Fruit fly (Drosophila melanogaster) whole organism, embryonic: ENCODE results near the gene CG10710.

ENCODE experiments used
- B-H2 ChIP-seq: fragments of 200-800 bp; sonication (Bioruptor generic); optimal IDR thresholded peaks from 2 replicates; lab custom pipeline; 2018; ENCODE audit warnings: missing biosample characterization, mild to moderate bottlenecking, missing genetic modification characterization
- CG10366 ChIP-seq: fragments of 200-800 bp; sonication (Bioruptor generic); IDR thresholded peaks from 2 replicates; pipeline ENCODE4 v1.3.6; 2022; ENCODE audit warnings: missing biosample characterization, missing genetic modification characterization
- CG10979 ChIP-seq: fragments of 200-800 bp; sonication (Bioruptor generic); optimal IDR thresholded peaks from 2 replicates; lab custom pipeline; 2018; ENCODE audit warnings: missing biosample characterization, mild to moderate bottlenecking, missing genetic modification characterization, moderate library complexity
- CG11398 ChIP-seq: fragments of 200-800 bp; sonication (Bioruptor generic); optimal IDR thresholded peaks from 2 replicates; lab custom pipeline; 2016; ENCODE audit warnings: missing biosample characterization, missing genetic modification characterization
- CG12299 ChIP-seq: fragments of 200-800 bp; sonication (Bioruptor generic); optimal IDR thresholded peaks from 2 replicates; lab custom pipeline; 2018; ENCODE audit warnings: missing biosample characterization, mild to moderate bottlenecking, missing genetic modification characterization
- CG13123 ChIP-seq: fragments of 200-800 bp; sonication (Bioruptor generic); optimal IDR thresholded peaks from 2 replicates; lab custom pipeline; 2016; ENCODE audit warnings: missing biosample characterization, missing genetic modification characterization
- CG13287 ChIP-seq: fragments of 200-800 bp; sonication (Bioruptor generic); IDR thresholded peaks from 2 replicates; pipeline ENCODE4 v1.3.6; 2022; ENCODE audit warnings: missing biosample characterization, missing genetic modification characterization; ENCODE audit not compliant: partially characterized antibody
- CG13624 ChIP-seq: fragments of 200-800 bp; sonication (Bioruptor generic); optimal IDR thresholded peaks from 2 replicates; lab custom pipeline; 2016; ENCODE audit warnings: missing biosample characterization, missing genetic modification characterization
- CG13894 ChIP-seq: fragments of 200-800 bp; sonication (Bioruptor generic); optimal IDR thresholded peaks from 3 replicates; lab custom pipeline; 2018; ENCODE audit warnings: missing biosample characterization, mild to moderate bottlenecking, missing genetic modification characterization, moderate library complexity
- CG17359 ChIP-seq: fragments of 200-800 bp; sonication (Bioruptor generic); optimal IDR thresholded peaks from 3 replicates; lab custom pipeline; 2018; ENCODE audit warnings: missing biosample characterization, mild to moderate bottlenecking, missing genetic modification characterization, moderate library complexity
- CG17612 ChIP-seq: fragments of 200-800 bp; sonication (Bioruptor generic); IDR thresholded peaks from 2 replicates; pipeline ENCODE4 v1.3.6; 2022; ENCODE audit warnings: missing biosample characterization, missing genetic modification characterization
- CG17912 ChIP-seq: fragments of 200-800 bp; sonication (Bioruptor generic); optimal IDR thresholded peaks from 2 replicates; lab custom pipeline; 2018; ENCODE audit warnings: missing biosample characterization, mild to moderate bottlenecking, missing genetic modification characterization
- CG30403 ChIP-seq: fragments of 200-800 bp; sonication (Bioruptor generic); optimal IDR thresholded peaks from 3 replicates; lab custom pipeline; 2016; ENCODE audit warnings: missing biosample characterization, missing genetic modification characterization
- CG3407 ChIP-seq: fragments of 200-800 bp; sonication (Bioruptor generic); optimal IDR thresholded peaks from 2 replicates; lab custom pipeline; 2018; ENCODE audit warnings: missing biosample characterization, mild to moderate bottlenecking, missing genetic modification characterization
- CG34224 ChIP-seq: fragments of 200-800 bp; sonication (Bioruptor generic); IDR thresholded peaks from 3 replicates; pipeline ENCODE4 v1.3.6; 2022; ENCODE audit warnings: missing biosample characterization, missing genetic modification characterization; ENCODE audit not compliant: partially characterized antibody
- CG34422 ChIP-seq: fragments of 200-800 bp; sonication (Bioruptor generic); IDR thresholded peaks from 3 replicates; pipeline ENCODE4 v1.3.6; 2022; ENCODE audit warnings: missing biosample characterization, missing genetic modification characterization
- CG43689 ChIP-seq: fragments of 200-800 bp; sonication (Bioruptor generic); IDR thresholded peaks from 2 replicates; pipeline ENCODE4 v1.3.6; 2022; ENCODE audit warnings: missing biosample characterization, missing genetic modification characterization
- CG4707 ChIP-seq: fragments of 200-800 bp; sonication (Bioruptor generic); optimal IDR thresholded peaks from 2 replicates; lab custom pipeline; 2018; ENCODE audit warnings: missing biosample characterization, mild to moderate bottlenecking, missing genetic modification characterization, moderate library complexity
- CG8089 ChIP-seq: fragments of 200-800 bp; sonication (Bioruptor generic); optimal IDR thresholded peaks from 3 replicates; lab custom pipeline; 2016; ENCODE audit warnings: missing biosample characterization, missing genetic modification characterization
- CG8281 ChIP-seq: fragments of 200-800 bp; sonication (Bioruptor generic); optimal IDR thresholded peaks from 2 replicates; lab custom pipeline; 2018; ENCODE audit warnings: missing biosample characterization, mild to moderate bottlenecking, missing genetic modification characterization, moderate library complexity
- CG8765 ChIP-seq: fragments of 200-800 bp; sonication (Bioruptor generic); IDR thresholded peaks from 2 replicates; pipeline ENCODE4 v1.3.6; 2022; ENCODE audit warnings: missing biosample characterization, missing genetic modification characterization
- CG9437 ChIP-seq: fragments of 200-800 bp; sonication (Bioruptor generic); optimal IDR thresholded peaks from 2 replicates; lab custom pipeline; 2018; ENCODE audit warnings: missing biosample characterization, mild to moderate bottlenecking, missing genetic modification characterization
- CG9727 ChIP-seq: fragments of 200-800 bp; sonication (Bioruptor generic); optimal IDR thresholded peaks from 3 replicates; lab custom pipeline; 2017; ENCODE audit warnings: missing biosample characterization, mild to moderate bottlenecking, missing genetic modification characterization
- CrebB ChIP-seq: fragments of 200-800 bp; sonication (Bioruptor generic); optimal IDR thresholded peaks from 3 replicates; lab custom pipeline; 2018; ENCODE audit warnings: missing biosample characterization, mild to moderate bottlenecking, missing genetic modification characterization
- D19A ChIP-seq: fragments of 200-800 bp; optimal IDR thresholded peaks from 3 replicates; lab custom pipeline; 2019; ENCODE audit warnings: missing biosample characterization, mild to moderate bottlenecking, missing genetic modification characterization, moderate library complexity
- E2f1 ChIP-seq: fragments of 200-800 bp; sonication (Bioruptor generic); IDR thresholded peaks from 2 replicates; pipeline ENCODE4 v1.3.6; 2022; ENCODE audit warnings: missing biosample characterization, missing genetic modification characterization
- H2.0 ChIP-seq: fragments of 200-800 bp; sonication (Bioruptor generic); IDR thresholded peaks from 2 replicates; pipeline ENCODE4 v1.3.6; 2022; ENCODE audit warnings: missing biosample characterization, missing genetic modification characterization
- Lpt ChIP-seq: fragments of >200 bp; optimal IDR thresholded peaks from 2 replicates; lab custom pipeline; 2018; ENCODE audit warnings: missing biosample characterization, missing genetic modification characterization
- Max ChIP-seq: fragments of 200-800 bp; sonication (Bioruptor generic); optimal IDR thresholded peaks from 2 replicates; lab custom pipeline; 2016; ENCODE audit warnings: missing biosample characterization, mild to moderate bottlenecking, missing genetic modification characterization
- Mes4 ChIP-seq: fragments of 200-800 bp; sonication (Bioruptor generic); optimal IDR thresholded peaks from 2 replicates; lab custom pipeline; 2016; ENCODE audit warnings: missing biosample characterization, missing genetic modification characterization
- Rfx ChIP-seq: fragments of 200-800 bp; sonication (Bioruptor generic); IDR thresholded peaks from 2 replicates; pipeline ENCODE4 v1.3.6; 2022; ENCODE audit warnings: missing biosample characterization, missing genetic modification characterization
- Stat92E ChIP-seq, 3 experiments: fragments of >200 bp in 2 of 3; fragments of 200-800 bp in 1 of 3; sonication (Bioruptor generic) in 1 of 3; optimal IDR thresholded peaks; 2 replicates each; lab custom pipeline; 2017 to 2019; ENCODE audit warnings: missing biosample characterization in 3 of 3, missing genetic modification characterization in 3 of 3, mild to moderate bottlenecking in 1 of 3, moderate library complexity in 1 of 3
- Xbp1 ChIP-seq: fragments of 200-800 bp; sonication (Bioruptor generic); optimal IDR thresholded peaks from 3 replicates; lab custom pipeline; 2016; ENCODE audit warnings: missing biosample characterization, mild to moderate bottlenecking, missing genetic modification characterization
- amos ChIP-seq: fragments of 200-800 bp; sonication (Bioruptor generic); IDR thresholded peaks from 2 replicates; pipeline ENCODE4 v1.3.6; 2022; ENCODE audit warnings: missing biosample characterization, missing genetic modification characterization; ENCODE audit not compliant: partially characterized antibody
- chif ChIP-seq, 2 experiments: fragments of 200-800 bp; sonication (Bioruptor generic); optimal IDR thresholded peaks; 3 replicates each; lab custom pipeline; 2016; ENCODE audit warnings: missing biosample characterization in 2 of 2, missing genetic modification characterization in 2 of 2
- ci ChIP-seq: fragments of 200-800 bp; sonication (Bioruptor generic); IDR thresholded peaks from 3 replicates; pipeline ENCODE4 v1.3.6; 2022; ENCODE audit warnings: missing biosample characterization, missing genetic modification characterization
- crc ChIP-seq: fragments of 200-800 bp; sonication (Bioruptor generic); optimal IDR thresholded peaks from 2 replicates; lab custom pipeline; 2016; ENCODE audit warnings: missing biosample characterization, missing genetic modification characterization
- crp ChIP-seq, 2 experiments: fragments of 200-800 bp; sonication (Bioruptor generic); optimal IDR thresholded peaks; 2 replicates in 1 of 2; 3 replicates in 1 of 2; lab custom pipeline; 2017; ENCODE audit warnings: missing biosample characterization in 2 of 2, missing genetic modification characterization in 2 of 2, mild to moderate bottlenecking in 1 of 2, moderate library complexity in 1 of 2
- fd96Cb ChIP-seq: fragments of 200-800 bp; sonication (Bioruptor generic); optimal IDR thresholded peaks from 2 replicates; lab custom pipeline; 2018; ENCODE audit warnings: missing biosample characterization, mild to moderate bottlenecking, missing genetic modification characterization, moderate library complexity
- grau ChIP-seq: fragments of 200-800 bp; optimal IDR thresholded peaks from 3 replicates; lab custom pipeline; 2019; ENCODE audit warnings: missing biosample characterization, mild to moderate bottlenecking, missing genetic modification characterization, moderate library complexity
- h ChIP-seq: fragments of >200 bp; optimal IDR thresholded peaks from 2 replicates; lab custom pipeline; 2017
- klu ChIP-seq: fragments of 200-800 bp; sonication (Bioruptor generic); IDR thresholded peaks from 2 replicates; pipeline ENCODE4 v1.3.6; 2022; ENCODE audit warnings: missing biosample characterization, missing genetic modification characterization
- pan ChIP-seq, 4 experiments: fragments of >200 bp in 3 of 4; fragments of 200-800 bp in 1 of 4; sonication (Bioruptor generic) in 1 of 4; optimal IDR thresholded peaks in 3 of 4; IDR thresholded peaks in 1 of 4; 2 replicates each; pipeline versions ENCODE4 v1.3.6 to Lab custom; 2017 to 2022; ENCODE audit warnings: missing biosample characterization in 2 of 4, missing genetic modification characterization in 2 of 4, mixed read lengths in 1 of 4
- ro ChIP-seq: fragments of 200-800 bp; sonication (Bioruptor generic); IDR thresholded peaks from 2 replicates; pipeline ENCODE4 v1.3.6; 2022; ENCODE audit warnings: missing biosample characterization, missing genetic modification characterization
- sc ChIP-seq, 3 experiments: fragments of >200 bp in 2 of 3; fragments of 200-800 bp in 1 of 3; sonication (Bioruptor generic) in 1 of 3; optimal IDR thresholded peaks; 2 replicates in 2 of 3; 3 replicates in 1 of 3; lab custom pipeline; 2017; ENCODE audit warnings: mild to moderate bottlenecking in 1 of 3, missing biosample characterization in 1 of 3, missing genetic modification characterization in 1 of 3, missing genetic modification reagents in 1 of 3
- seq ChIP-seq: fragments of 200-800 bp; sonication (Bioruptor generic); IDR thresholded peaks from 2 replicates; pipeline ENCODE4 v1.3.6; 2022; ENCODE audit warnings: missing biosample characterization, missing genetic modification characterization
- usp ChIP-seq: fragments of >200 bp; optimal IDR thresholded peaks from 2 replicates; lab custom pipeline; 2017; ENCODE audit warnings: missing biosample characterization, missing genetic modification characterization

The CG10710 gene

dm6 chr3L:13476566-13477452, 42.6 kb downstream of the CG10710 start:
- TF ChIP-seq h, result no peak
- TF ChIP-seq CG8765 (GFP tag; lab: Robert Waterston, UW), result no peak
- TF ChIP-seq B-H2 (GFP tag; lab: Kevin White, UChicago), result peak; percentile 65
- TF ChIP-seq amos (GFP tag; lab: Robert Waterston, UW), result no peak
- TF ChIP-seq chif (GFP tag; optimal IDR thresholded peaks at IDR 0.05; lab: Kevin White, UChicago), result peak; percentile 56 to 66
- TF ChIP-seq Xbp1 (GFP tag; lab: Kevin White, UChicago), result peak; percentile 90
- peak; percentile 84 for TF ChIP-seq CG34422 (GFP tag; lab: Robert Waterston, UW)
- TF ChIP-seq H2.0 (GFP tag; lab: Robert Waterston, UW), result peak; percentile 79
- peak; percentile 53 for TF ChIP-seq CG12299 (tag; lab: Kevin White, UChicago)
- TF ChIP-seq sc (optimal IDR thresholded peaks at IDR 0.05; lab: Kevin White, UChicago), result no peak
- peak; percentile 87 for TF ChIP-seq sc (GFP tag; optimal IDR thresholded peaks at IDR 0.05; lab: Kevin White, UChicago)
- peak; percentile 56 for TF ChIP-seq CG13123 (GFP tag; lab: Kevin White, UChicago)
- TF ChIP-seq CG9727 (GFP tag; lab: Kevin White, UChicago), result peak; percentile 92
- TF ChIP-seq CG8089 (GFP tag; lab: Kevin White, UChicago), result no peak
- no peak for TF ChIP-seq CG13894 (tag; lab: Kevin White, UChicago)
- peak; percentile 72 for TF ChIP-seq CG8281 (tag; lab: Kevin White, UChicago)
- no peak for TF ChIP-seq pan (optimal IDR thresholded peaks at IDR 0.05; lab: Kevin White, UChicago)
- peak in 1 of 2 experiments; percentile 87 for TF ChIP-seq pan (GFP tag; optimal IDR thresholded peaks at IDR 0.05 in 1 of 2, IDR thresholded peaks at IDR 0.05 in 1 of 2)
- peak; percentile 72 for TF ChIP-seq CG34224 (GFP tag; lab: Robert Waterston, UW)
- TF ChIP-seq klu (GFP tag; lab: Robert Waterston, UW), result peak; percentile 83
- TF ChIP-seq usp (GFP tag; lab: Kevin White, UChicago), result no peak
- TF ChIP-seq crp (GFP tag; optimal IDR thresholded peaks at IDR 0.05; lab: Kevin White, UChicago), result peak in 1 of 2 experiments; percentile 46
- peak; percentile 60 for TF ChIP-seq CG43689 (GFP tag; lab: Robert Waterston, UW)
- TF ChIP-seq crc, result peak; percentile 22
- TF ChIP-seq E2f1 (GFP tag; lab: Robert Waterston, UW), result peak; percentile 81
- peak; percentile 89 for TF ChIP-seq CG9437 (GFP tag; lab: Kevin White, UChicago)
- peak; percentile 84 for TF ChIP-seq seq (GFP tag; lab: Robert Waterston, UW)
- peak; percentile 81 for TF ChIP-seq CG10366 (GFP tag; lab: Robert Waterston, UW)
- peak; percentile 63; the same call in 1 of the 2 replicates for TF ChIP-seq CG13287
- peak; percentile 35 for TF ChIP-seq CG11398
- TF ChIP-seq Stat92E (GFP tag; optimal IDR thresholded peaks at IDR 0.05; lab: Kevin White, UChicago), result no peak
- peak; percentile 93 for TF ChIP-seq fd96Cb (tag; lab: Kevin White, UChicago)
- peak; percentile 93 for TF ChIP-seq grau (tag; lab: Kevin White, UChicago)
- peak; percentile 91 for TF ChIP-seq CG17359
- peak; percentile 93 for TF ChIP-seq CG10979
- peak; percentile 88 for TF ChIP-seq Rfx
- TF ChIP-seq CG17612 (GFP tag; lab: Robert Waterston, UW), result peak; percentile 55
- TF ChIP-seq CG17912, result peak; percentile 57
- peak; percentile 59 for TF ChIP-seq CG4707 (GFP tag; lab: Kevin White, UChicago)
- TF ChIP-seq CG13624 (GFP tag; lab: Kevin White, UChicago), result peak; percentile 59
- no peak for TF ChIP-seq Lpt
- peak; percentile 90 for TF ChIP-seq Max
- peak; percentile 74 for TF ChIP-seq ci (GFP tag; lab: Robert Waterston, UW)
- TF ChIP-seq D19A (tag; lab: Kevin White, UChicago), result peak; percentile 88
- peak; percentile 56 for TF ChIP-seq CrebB (tag; lab: Kevin White, UChicago)
- peak; percentile 76 for TF ChIP-seq CG3407
- peak; percentile 38 for TF ChIP-seq Mes4 (GFP tag; lab: Kevin White, UChicago)
- peak; percentile 95 for TF ChIP-seq CG30403
- no peak for TF ChIP-seq ro (GFP tag; lab: Robert Waterston, UW)
